Fruit fly (Drosophila melanogaster): Measurements from ENCODE around the gene CG43131.

DNA sequence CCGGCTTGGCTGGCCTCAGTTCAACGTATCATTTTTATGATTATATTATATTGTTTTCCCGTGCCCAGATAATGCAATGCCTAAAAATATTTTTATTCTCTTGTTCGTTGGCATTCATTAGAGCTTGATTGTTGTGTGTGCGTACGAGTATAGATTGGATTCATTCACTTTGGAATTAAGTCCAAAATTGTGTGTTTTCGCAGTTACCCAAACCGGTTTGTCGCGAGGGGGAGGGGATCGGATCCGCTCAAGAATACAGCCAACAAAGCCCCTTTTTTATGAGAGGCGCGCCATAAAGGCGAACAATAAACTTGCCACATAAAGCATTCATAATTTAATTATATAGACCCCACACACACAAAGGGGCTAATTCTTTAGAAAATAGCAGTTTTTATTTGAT lies 41.6 kb downstream of the CG43131 start:
- TF ChIP-seq insv (optimal IDR thresholded peaks at IDR 0.05) (no peak), psq (optimal IDR thresholded peaks at IDR 0.05) (no peak), Sin3A (optimal IDR thresholded peaks at IDR 0.05) (no peak), h (optimal IDR thresholded peaks at IDR 0.05) (no peak), ttk (optimal IDR thresholded peaks at IDR 0.05) (no peak), Myc (optimal IDR thresholded peaks at IDR 0.05) (no peak)
